Worm (Caenorhabditis elegans) whole organism, late embryonic: Measurements from ENCODE around the gene F16B4.4.

Source experiments
- C08G9.2 ChIP-seq: sonication (generic microtip); optimal IDR thresholded peaks from 2 replicates; lab custom pipeline; 2016; ENCODE audit warnings: mild to moderate bottlenecking, missing genetic modification characterization, moderate library complexity, missing compliant biosample characterization
- C38D4.7 ChIP-seq: fragments of 200-800 bp; sonication (Bioruptor generic); optimal IDR thresholded peaks from 2 replicates; lab custom pipeline; 2018; ENCODE audit warnings: mild to moderate bottlenecking, missing genetic modification characterization, moderate library complexity, missing compliant biosample characterization
- F13H6.1 ChIP-seq: sonication (generic microtip); optimal IDR thresholded peaks from 2 replicates; lab custom pipeline; 2016; ENCODE audit warnings: missing genetic modification characterization, missing compliant biosample characterization
- K09A11.1 ChIP-seq: sonication (generic microtip); optimal IDR thresholded peaks from 2 replicates; lab custom pipeline; 2017; ENCODE audit warnings: antibody characterized with exemption, mild to moderate bottlenecking, missing genetic modification characterization, missing compliant biosample characterization; ENCODE audit not compliant: insufficient read depth
- Y22D7AL.16 ChIP-seq: sonication (generic microtip); optimal IDR thresholded peaks from 2 replicates; lab custom pipeline; 2016; ENCODE audit warnings: missing genetic modification characterization, missing compliant biosample characterization
- ahr-1 ChIP-seq: sonication (generic microtip); optimal IDR thresholded peaks from 2 replicates; lab custom pipeline; 2016; ENCODE audit warnings: missing genetic modification characterization, missing compliant biosample characterization
- ceh-14 ChIP-seq: sonication (generic microtip); optimal IDR thresholded peaks from 2 replicates; lab custom pipeline; 2016; ENCODE audit warnings: missing genotype, missing genetic modification characterization, missing compliant biosample characterization
- ceh-19 ChIP-seq: fragments of 200-800 bp; sonication (Bioruptor generic); optimal IDR thresholded peaks from 2 replicates; lab custom pipeline; 2018; ENCODE audit warnings: mild to moderate bottlenecking, missing genetic modification characterization, missing compliant biosample characterization
- ceh-2 ChIP-seq: sonication (generic microtip); optimal IDR thresholded peaks from 2 replicates; lab custom pipeline; 2016; ENCODE audit warnings: missing genotype, missing genetic modification characterization, missing compliant biosample characterization
- ceh-22 ChIP-seq: sonication (generic microtip); optimal IDR thresholded peaks from 2 replicates; lab custom pipeline; 2017; ENCODE audit warnings: missing biosample characterization, missing genetic modification characterization
- ceh-24 ChIP-seq: sonication (generic microtip); optimal IDR thresholded peaks from 2 replicates; lab custom pipeline; 2016; ENCODE audit warnings: mild to moderate bottlenecking, missing genetic modification characterization, missing compliant biosample characterization
- ceh-30 ChIP-seq: fragments of 150-350 bp; optimal IDR thresholded peaks from 2 replicates; lab custom pipeline; 2014; ENCODE audit warnings: missing biosample characterization, missing genetic modification characterization
- ceh-9 ChIP-seq: sonication (generic microtip); optimal IDR thresholded peaks from 2 replicates; lab custom pipeline; 2016; ENCODE audit warnings: mild to moderate bottlenecking, missing genetic modification characterization, inconsistent platforms, missing compliant biosample characterization
- dve-1 ChIP-seq: sonication (generic microtip); optimal IDR thresholded peaks from 2 replicates; lab custom pipeline; 2017; ENCODE audit warnings: antibody characterized with exemption, mild to moderate bottlenecking, missing genetic modification characterization, missing compliant biosample characterization
- elt-2 ChIP-seq: sonication (generic microtip); optimal IDR thresholded peaks from 2 replicates; lab custom pipeline; 2016; ENCODE audit warnings: missing genetic modification reagents, missing genetic modification characterization, missing compliant biosample characterization
- fkh-10 ChIP-seq: fragments of 150-350 bp; optimal IDR thresholded peaks from 2 replicates; lab custom pipeline; 2014; ENCODE audit warnings: missing biosample characterization, missing genetic modification reagents, missing genetic modification characterization
- fkh-6 ChIP-seq: sonication (generic microtip); optimal IDR thresholded peaks from 2 replicates; lab custom pipeline; 2016; ENCODE audit warnings: missing genetic modification characterization, missing compliant biosample characterization
- gmeb-2 ChIP-seq: sonication (generic microtip); optimal IDR thresholded peaks from 2 replicates; lab custom pipeline; 2016; ENCODE audit warnings: missing genetic modification characterization, inconsistent platforms, missing compliant biosample characterization
- hlh-13 ChIP-seq: fragments of 200-800 bp; sonication (Bioruptor generic); optimal IDR thresholded peaks from 2 replicates; lab custom pipeline; 2018; ENCODE audit warnings: mild to moderate bottlenecking, missing genetic modification characterization, missing compliant biosample characterization
- hlh-8 ChIP-seq: sonication (generic microtip); optimal IDR thresholded peaks from 2 replicates; lab custom pipeline; 2016; ENCODE audit warnings: missing genotype, missing genetic modification characterization, missing compliant biosample characterization
- madf-2 ChIP-seq: sonication (generic microtip); optimal IDR thresholded peaks from 2 replicates; lab custom pipeline; 2017; ENCODE audit warnings: missing genetic modification characterization, missing compliant biosample characterization
- nhr-11 ChIP-seq: fragments of 150-350 bp; optimal IDR thresholded peaks from 2 replicates; lab custom pipeline; 2014; ENCODE audit warnings: missing biosample characterization, missing genetic modification characterization
- nhr-232 ChIP-seq: sonication (generic microtip); optimal IDR thresholded peaks from 2 replicates; lab custom pipeline; 2016; ENCODE audit warnings: missing genetic modification characterization, missing compliant biosample characterization
- npax-4 ChIP-seq: sonication (generic microtip); optimal IDR thresholded peaks from 2 replicates; lab custom pipeline; 2016; ENCODE audit warnings: missing genetic modification characterization, missing compliant biosample characterization
- pag-3 ChIP-seq: sonication (generic microtip); optimal IDR thresholded peaks from 2 replicates; lab custom pipeline; 2016; ENCODE audit warnings: missing compliant biosample characterization, missing genetic modification characterization, borderline replicate concordance
- pat-9 ChIP-seq: fragments of 200-800 bp; sonication (Bioruptor generic); optimal IDR thresholded peaks from 2 replicates; lab custom pipeline; 2018; ENCODE audit warnings: mild to moderate bottlenecking, missing genetic modification characterization, moderate library complexity, missing compliant biosample characterization
- pha-4 ChIP-seq: fragments of 150-350 bp; optimal IDR thresholded peaks from 2 replicates; lab custom pipeline; 2018; ENCODE audit warnings: missing biosample characterization, missing genetic modification reagents, missing genetic modification characterization
- pros-1 ChIP-seq: fragments of 150-350 bp; optimal IDR thresholded peaks from 2 replicates; lab custom pipeline; 2014; ENCODE audit warnings: missing biosample characterization, missing genetic modification reagents, missing genetic modification characterization
- rnt-1 ChIP-seq: sonication (generic microtip); optimal IDR thresholded peaks from 2 replicates; lab custom pipeline; 2016; ENCODE audit warnings: missing genetic modification characterization, missing compliant biosample characterization
- sdc-2 ChIP-seq: sonication (generic microtip); optimal IDR thresholded peaks from 2 replicates; lab custom pipeline; 2016; ENCODE audit warnings: missing genotype, missing genetic modification characterization, missing compliant biosample characterization
- sox-4 ChIP-seq: sonication (generic microtip); optimal IDR thresholded peaks from 2 replicates; lab custom pipeline; 2017; ENCODE audit warnings: mild to moderate bottlenecking, missing genetic modification characterization, inconsistent platforms, missing compliant biosample characterization
- syd-9 ChIP-seq: sonication (generic microtip); optimal IDR thresholded peaks from 2 replicates; lab custom pipeline; 2016; ENCODE audit warnings: mild to moderate bottlenecking, missing genetic modification characterization, moderate library complexity, missing compliant biosample characterization
- tbx-7 ChIP-seq: sonication (generic microtip); optimal IDR thresholded peaks from 2 replicates; lab custom pipeline; 2016; ENCODE audit warnings: missing genotype, missing genetic modification characterization, missing compliant biosample characterization
- ttx-3 ChIP-seq: sonication (generic microtip); optimal IDR thresholded peaks from 2 replicates; lab custom pipeline; 2016; ENCODE audit warnings: missing genetic modification reagents, missing genetic modification characterization, missing compliant biosample characterization
- unc-86 ChIP-seq: sonication (generic microtip); optimal IDR thresholded peaks from 2 replicates; lab custom pipeline; 2016; ENCODE audit warnings: missing genetic modification characterization, missing compliant biosample characterization
- zip-5 ChIP-seq: sonication (generic microtip); optimal IDR thresholded peaks from 2 replicates; lab custom pipeline; 2016; ENCODE audit warnings: missing genetic modification characterization, missing compliant biosample characterization
- ztf-16 ChIP-seq: sonication (generic microtip); optimal IDR thresholded peaks from 2 replicates; lab custom pipeline; 2017; ENCODE audit warnings: missing genetic modification characterization, missing compliant biosample characterization

F16B4.4 gene

ce11 chrV:1594554-1595092, 804 bp downstream of the F16B4.4 start:
- TF ChIP-seq C38D4.7 (GFP tag; lab: Kevin White, UChicago) (no peak), nhr-232 (tag; lab: Kevin White, UChicago) (no peak), C08G9.2 (no peak), ceh-14 (tag; lab: Kevin White, UChicago) (no peak), Y22D7AL.16 (no peak), K09A11.1 (tag; lab: Kevin White, UChicago) (no peak), ahr-1 (no peak), ttx-3 (tag; lab: Kevin White, UChicago) (no peak)

ce11 chrV:1600561-1601088, 6.8 kb downstream of the F16B4.4 start, which contains the start of gene F16B4.2:
TSS of gene F16B4.2 (plus strand) at chrV:1601038.
- TF ChIP-seq ceh-9 (tag; lab: Kevin White, UChicago) (no peak), dve-1 (tag; lab: Kevin White, UChicago) (no peak), ceh-2 (no peak), sox-4 (tag; lab: Kevin White, UChicago) (no peak), sdc-2 (tag; lab: Kevin White, UChicago) (no peak), gmeb-2 (tag; lab: Kevin White, UChicago) (no peak), elt-2 (tag; lab: Kevin White, UChicago) (no peak)

DNA sequence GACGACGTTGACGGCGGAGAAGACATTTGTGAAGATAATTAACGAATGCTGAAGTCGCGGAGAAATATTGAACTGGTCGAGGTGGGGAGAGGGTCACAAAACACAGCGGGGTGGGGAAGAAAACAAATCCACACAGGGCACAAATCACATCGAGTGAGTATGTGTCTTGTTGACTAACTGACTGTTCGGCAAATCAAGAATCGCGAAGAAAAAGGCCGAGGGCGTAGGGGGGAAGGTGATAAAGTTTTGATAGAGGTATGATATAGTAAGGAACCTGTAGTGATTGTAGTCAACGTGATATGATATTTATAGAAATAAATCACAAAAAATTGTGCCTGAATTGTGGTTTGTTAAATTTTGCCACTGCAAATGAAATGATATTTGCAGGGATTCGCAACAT, 14.0 kb downstream of the F16B4.4 start, which contains the start of gene nhr-178:
nhr-178 (minus strand) TSS at position 164 of the 400 bp plus-strand sequence.
- TF ChIP-seq ceh-22 (tag; lab: Kevin White, UChicago): no peak
- TF ChIP-seq fkh-10 (GFP tag; lab: Kevin White, UChicago): no peak
- TF ChIP-seq ceh-19: no peak
- no peak for TF ChIP-seq ceh-9 (tag; lab: Kevin White, UChicago)
- TF ChIP-seq K09A11.1 (tag; lab: Kevin White, UChicago): no peak
- TF ChIP-seq F13H6.1: no peak
- no peak for TF ChIP-seq nhr-232 (tag; lab: Kevin White, UChicago)
- no peak for TF ChIP-seq nhr-11 (tag; lab: Kevin White, UChicago)
- TF ChIP-seq hlh-13 (GFP tag; lab: Kevin White, UChicago): no peak
- no peak for TF ChIP-seq fkh-6
- no peak for TF ChIP-seq gmeb-2 (tag; lab: Kevin White, UChicago)
- TF ChIP-seq ceh-30: no peak
- no peak for TF ChIP-seq ceh-2
- no peak for TF ChIP-seq pha-4 (tag; lab: Kevin White, UChicago)
- TF ChIP-seq, all 69 proteins: peak for 0

DNA sequence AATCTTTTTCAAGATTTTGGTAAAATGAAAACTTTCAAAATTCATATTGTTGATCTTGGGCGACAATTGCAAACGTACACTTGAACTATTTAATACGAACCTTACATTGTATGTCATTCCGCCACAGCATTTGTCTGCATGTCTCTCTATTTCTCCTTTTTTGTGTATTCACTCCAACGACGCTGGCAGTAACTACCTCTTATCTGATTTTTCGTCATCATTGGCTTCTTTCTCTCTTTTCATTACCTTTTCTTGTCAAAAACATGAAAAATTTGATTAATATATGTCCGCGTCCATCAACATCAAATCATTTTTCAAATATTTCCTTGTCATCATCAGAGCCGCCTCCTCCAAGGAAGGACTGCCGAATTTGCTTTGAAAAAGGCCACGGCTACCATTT, 16.3 kb downstream of the F16B4.4 start, which contains the start of gene nhr-177:
nhr-177 (plus strand) TSS at position 167 of the 400 bp plus-strand sequence.
- no peak for TF ChIP-seq npax-4 (tag; lab: Kevin White, UChicago)
- TF ChIP-seq zip-5 (tag; lab: Kevin White, UChicago): no peak
- TF ChIP-seq unc-86: no peak
- TF ChIP-seq ceh-30: no peak
- TF ChIP-seq ceh-22 (tag; lab: Kevin White, UChicago): no peak
- TF ChIP-seq hlh-8 (tag; lab: Kevin White, UChicago): no peak
- no peak for TF ChIP-seq pag-3 (tag; lab: Kevin White, UChicago)
- TF ChIP-seq sdc-2 (tag; lab: Kevin White, UChicago): no peak
- no peak for TF ChIP-seq pros-1
- TF ChIP-seq Y22D7AL.16: no peak
- no peak for TF ChIP-seq C38D4.7 (GFP tag; lab: Kevin White, UChicago)
- TF ChIP-seq madf-2: no peak

ce11 chrV:1611570-1611969, 17.8 kb downstream of the F16B4.4 start:
- no peak for TF ChIP-seq syd-9 (tag; lab: Kevin White, UChicago)
- no peak for TF ChIP-seq rnt-1 (tag; lab: Kevin White, UChicago)
- TF ChIP-seq ceh-24: no peak
- no peak for TF ChIP-seq tbx-7 (tag; lab: Kevin White, UChicago)
- TF ChIP-seq ztf-16 (tag; lab: Kevin White, UChicago): no peak
- TF ChIP-seq pat-9 (tag; lab: Kevin White, UChicago): no peak
- no peak for TF ChIP-seq sdc-2 (tag; lab: Kevin White, UChicago)
